Fruit fly (Drosophila melanogaster): ENCODE results near the gene Arr1.

The Arr1 gene

DNA sequence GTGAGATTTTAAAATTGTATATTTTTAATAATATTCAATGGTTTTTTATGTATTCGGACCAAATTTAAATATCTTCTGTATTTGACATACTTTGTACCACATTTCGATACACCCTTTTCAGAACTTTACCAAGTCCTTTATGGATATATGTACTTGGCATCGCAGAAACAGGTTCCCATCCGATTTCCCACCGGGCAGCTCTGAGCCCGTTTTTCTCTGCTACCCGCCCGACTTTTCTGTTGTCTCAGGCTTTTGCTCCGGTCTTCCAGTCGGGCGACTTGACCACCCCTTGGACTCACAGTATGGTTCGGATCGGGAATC, 44.1 kb downstream of the Arr1 start (continued):
- peak; percentile 63 for TF ChIP-seq acj6 (GFP tag; optimal IDR thresholded peaks at IDR 0.05)
- TF ChIP-seq CG3032 (tag; optimal IDR thresholded peaks at IDR 0.05): peak; percentile 73
- peak; percentile 67 for TF ChIP-seq spab (GFP tag; optimal IDR thresholded peaks at IDR 0.05)
- TF ChIP-seq CG15336 (GFP tag; IDR thresholded peaks at IDR 0.05): peak; percentile 81
- peak; percentile 21 for TF ChIP-seq Sox15 (GFP tag; optimal IDR thresholded peaks at IDR 0.05)
- no peak for TF ChIP-seq CG6854 (GFP tag; optimal IDR thresholded peaks at IDR 0.05)
- TF ChIP-seq CG6808 (GFP tag; optimal IDR thresholded peaks at IDR 0.05): peak; percentile 4
- peak; percentile 50 for TF ChIP-seq net (GFP tag; optimal IDR thresholded peaks at IDR 0.05)
- peak; percentile 24 for TF ChIP-seq CG4318 (GFP tag; optimal IDR thresholded peaks at IDR 0.05)
- TF ChIP-seq CG9139 (GFP tag; optimal IDR thresholded peaks at IDR 0.05): peak; percentile 47
- no peak for TF ChIP-seq CG8319 (GFP tag; optimal IDR thresholded peaks at IDR 0.05)
- TF ChIP-seq CG10631 (GFP tag; optimal IDR thresholded peaks at IDR 0.05): peak; percentile 47
- TF ChIP-seq Lpt (GFP tag; optimal IDR thresholded peaks at IDR 0.05): peak; percentile 52
- no peak for TF ChIP-seq CG7368 (GFP tag; optimal IDR thresholded peaks at IDR 0.05)
- peak; percentile 58 for TF ChIP-seq fd59A (GFP tag; optimal IDR thresholded peaks at IDR 0.05)
- TF ChIP-seq OdsH (GFP tag; optimal IDR thresholded peaks at IDR 0.05): peak; percentile 75
- TF ChIP-seq CG3919 (GFP tag; optimal IDR thresholded peaks at IDR 0.05): peak; percentile 52
- no peak for TF ChIP-seq esn (GFP tag; optimal IDR thresholded peaks at IDR 0.05)

DNA sequence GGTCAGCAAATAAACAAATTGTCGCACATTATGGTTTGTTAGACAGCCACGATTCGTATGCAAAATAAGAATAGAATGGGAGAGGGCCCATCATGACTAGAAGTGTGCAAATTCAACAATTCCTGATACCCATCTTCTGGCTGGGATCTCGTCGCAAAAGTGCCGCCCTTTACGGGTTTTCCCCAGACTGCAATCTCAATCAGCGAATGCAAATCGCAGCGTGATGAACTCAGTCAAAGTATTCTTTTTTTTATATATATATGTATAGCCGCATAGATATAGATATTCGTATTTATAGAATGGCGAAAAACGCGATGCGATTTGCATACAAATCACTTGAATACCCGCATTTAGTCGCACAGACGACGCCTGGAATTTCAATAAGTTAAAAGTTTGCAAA, 44.9 kb downstream of the Arr1 start:
- TF ChIP-seq Gug (GFP tag; IDR thresholded peaks at IDR 0.05): no peak
- peak; percentile 84 for TF ChIP-seq svp (GFP tag)

- TF ChIP-seq vri (GFP tag; optimal IDR thresholded peaks at IDR 0.05) (no peak), achi (GFP tag; optimal IDR thresholded peaks at IDR 0.05) (no peak), spab (GFP tag; optimal IDR thresholded peaks at IDR 0.05) (no peak), CG4318 (GFP tag; optimal IDR thresholded peaks at IDR 0.05) (no peak), Sox15 (GFP tag; optimal IDR thresholded peaks at IDR 0.05) (no peak), CG6792 (GFP tag; optimal IDR thresholded peaks at IDR 0.05) (no peak), Sox14 (GFP tag; optimal IDR thresholded peaks at IDR 0.05) (no peak), CG7368 (GFP tag; optimal IDR thresholded peaks at IDR 0.05) (no peak), CG32006 (GFP tag; optimal IDR thresholded peaks at IDR 0.05) (no peak), esn (GFP tag; optimal IDR thresholded peaks at IDR 0.05) (no peak), Ets96B (tag; optimal IDR thresholded peaks at IDR 0.05) (no peak), fd85E (GFP tag; optimal IDR thresholded peaks at IDR 0.05) (no peak), Sox102F (GFP tag; optimal IDR thresholded peaks at IDR 0.05) (no peak), topi (GFP tag; optimal IDR thresholded peaks at IDR 0.05) (no peak)
Measured at dm6 chr2L:18125649-18126048, 47.6 kb downstream of the Arr1 start, which contains the start of gene Grl36b. Gene Grl36b, minus strand, starts transcription at chr2L:18125749.
